Fruit fly (Drosophila melanogaster) whole organism, prepupa: ENCODE results near the gene iav.

Experiments
- Blimp-1 ChIP-seq: fragments of 200-800 bp; sonication (Bioruptor generic); optimal IDR thresholded peaks from 3 replicates; lab custom pipeline; 2017; ENCODE audit warnings: missing biosample characterization, missing genetic modification characterization, mild to moderate bottlenecking, moderate library complexity, missing genetic modification reagents
- CG11294 ChIP-seq: fragments of 200-800 bp; sonication (Bioruptor generic); IDR thresholded peaks from 2 replicates; pipeline ENCODE4 v1.3.6; 2022; ENCODE audit warnings: missing biosample characterization, missing genetic modification characterization
- CG11762 ChIP-seq: fragments of 200-800 bp; sonication (Bioruptor generic); optimal IDR thresholded peaks from 3 replicates; lab custom pipeline; 2016; ENCODE audit warnings: missing biosample characterization, missing genetic modification characterization; ENCODE audit not compliant: insufficient read depth
- CG11902 ChIP-seq: fragments of 200-800 bp; sonication (Bioruptor generic); optimal IDR thresholded peaks from 3 replicates; lab custom pipeline; 2016; ENCODE audit warnings: missing biosample characterization, missing genetic modification characterization
- CG15336 ChIP-seq: fragments of 200-800 bp; sonication (Bioruptor generic); IDR thresholded peaks from 2 replicates; pipeline ENCODE4 v1.3.6; 2022; ENCODE audit warnings: missing biosample characterization, missing genetic modification characterization
- CG1621 ChIP-seq: fragments of 200-800 bp; sonication (Bioruptor generic); optimal IDR thresholded peaks from 3 replicates; lab custom pipeline; 2018; ENCODE audit warnings: missing biosample characterization, mild to moderate bottlenecking, missing genetic modification characterization
- CG16779 ChIP-seq: fragments of 200-800 bp; sonication (Bioruptor generic); optimal IDR thresholded peaks from 3 replicates; lab custom pipeline; 2017; ENCODE audit warnings: missing biosample characterization, mild to moderate bottlenecking, missing genetic modification characterization
- CG3032 ChIP-seq: fragments of 200-800 bp; optimal IDR thresholded peaks from 2 replicates; lab custom pipeline; 2019; ENCODE audit warnings: missing biosample characterization, mild to moderate bottlenecking, missing genetic modification characterization, moderate library complexity
- CG32006 ChIP-seq: fragments of 200-800 bp; sonication (Bioruptor generic); optimal IDR thresholded peaks from 3 replicates; lab custom pipeline; 2017; ENCODE audit warnings: missing biosample characterization, mild to moderate bottlenecking, missing genetic modification characterization
- CG34406 ChIP-seq: fragments of 200-800 bp; sonication (Bioruptor generic); optimal IDR thresholded peaks from 3 replicates; lab custom pipeline; 2016; ENCODE audit warnings: missing biosample characterization, missing genetic modification characterization
- CG6163 ChIP-seq: fragments of 200-800 bp; sonication (Bioruptor generic); IDR thresholded peaks from 3 replicates; pipeline ENCODE4 v1.3.6; 2022; ENCODE audit warnings: missing biosample characterization, missing genetic modification characterization
- CG6808 ChIP-seq: fragments of 200-800 bp; sonication (Bioruptor generic); optimal IDR thresholded peaks from 3 replicates; lab custom pipeline; 2017; ENCODE audit warnings: missing biosample characterization, missing genetic modification characterization, mild to moderate bottlenecking, moderate library complexity, missing genetic modification reagents
- CG6854 ChIP-seq: fragments of 200-800 bp; sonication (Bioruptor generic); optimal IDR thresholded peaks from 2 replicates; lab custom pipeline; 2017; ENCODE audit warnings: missing biosample characterization, mild to moderate bottlenecking, missing genetic modification characterization
- CG7368 ChIP-seq: fragments of 200-800 bp; sonication (Bioruptor generic); optimal IDR thresholded peaks from 3 replicates; lab custom pipeline; 2016; ENCODE audit warnings: missing biosample characterization, missing genetic modification characterization
- CG8119 ChIP-seq: fragments of 200-800 bp; sonication (Bioruptor generic); IDR thresholded peaks from 3 replicates; pipeline ENCODE4 v1.3.6; 2022; ENCODE audit warnings: missing biosample characterization, missing genetic modification characterization
- CG8319 ChIP-seq: fragments of 200-800 bp; sonication (Bioruptor generic); optimal IDR thresholded peaks from 3 replicates; lab custom pipeline; 2016; ENCODE audit warnings: missing biosample characterization, missing genetic modification characterization
- CG8632 ChIP-seq: fragments of 200-800 bp; sonication (Bioruptor generic); optimal IDR thresholded peaks from 3 replicates; lab custom pipeline; 2016; ENCODE audit warnings: missing biosample characterization, missing genetic modification characterization
- CG9139 ChIP-seq: fragments of 200-800 bp; sonication (Bioruptor generic); optimal IDR thresholded peaks from 3 replicates; lab custom pipeline; 2017; ENCODE audit warnings: missing biosample characterization, mild to moderate bottlenecking, missing genetic modification characterization
- Eip75B ChIP-seq: fragments of 200-800 bp; sonication (Bioruptor generic); optimal IDR thresholded peaks from 3 replicates; lab custom pipeline; 2016; ENCODE audit warnings: missing biosample characterization, missing genetic modification characterization
- Eip78C ChIP-seq: fragments of 200-800 bp; sonication (Bioruptor generic); peaks from one replicate; lab custom pipeline; 2016; ENCODE audit warnings: missing biosample characterization, missing genetic modification characterization
- Eip93F ChIP-seq: fragments of 200-800 bp; sonication (Bioruptor generic); optimal IDR thresholded peaks from 2 replicates; lab custom pipeline; 2016; ENCODE audit warnings: missing biosample characterization, mild to moderate bottlenecking, missing genetic modification characterization
- Gug ChIP-seq: fragments of 200-800 bp; sonication (Bioruptor generic); IDR thresholded peaks from 2 replicates; pipeline ENCODE4 v1.3.6; 2022; ENCODE audit warnings: missing biosample characterization, missing genetic modification characterization
- Hr38 ChIP-seq: sonication (Bioruptor generic); optimal IDR thresholded peaks from 2 replicates; lab custom pipeline; 2016; ENCODE audit warnings: missing biosample characterization, missing genetic modification characterization
- Hr39 ChIP-seq: fragments of 200-800 bp; sonication (Bioruptor generic); optimal IDR thresholded peaks from 2 replicates; lab custom pipeline; 2016; ENCODE audit warnings: missing biosample characterization, missing genetic modification characterization
- Hr4 ChIP-seq: fragments of 200-800 bp; sonication (Bioruptor generic); optimal IDR thresholded peaks from 3 replicates; lab custom pipeline; 2016; ENCODE audit warnings: missing biosample characterization, missing genetic modification characterization
- Lpt ChIP-seq: fragments of 200-800 bp; sonication (Bioruptor generic); optimal IDR thresholded peaks from 3 replicates; lab custom pipeline; 2016; ENCODE audit warnings: missing biosample characterization, missing genetic modification characterization
- Met ChIP-seq: fragments of 200-800 bp; sonication (Bioruptor generic); optimal IDR thresholded peaks from 3 replicates; lab custom pipeline; 2016; ENCODE audit warnings: missing biosample characterization, missing genetic modification characterization
- OdsH ChIP-seq: fragments of 200-800 bp; sonication (Bioruptor generic); optimal IDR thresholded peaks from 3 replicates; lab custom pipeline; 2016; ENCODE audit warnings: missing biosample characterization, missing genetic modification characterization
- Smox ChIP-seq: fragments of 200-800 bp; sonication (Bioruptor generic); optimal IDR thresholded peaks from 3 replicates; lab custom pipeline; 2016; ENCODE audit warnings: missing biosample characterization, missing genetic modification characterization
- Sox102F ChIP-seq: fragments of 200-800 bp; sonication (Bioruptor generic); optimal IDR thresholded peaks from 2 replicates; lab custom pipeline; 2016; ENCODE audit warnings: missing biosample characterization, mild to moderate bottlenecking, missing genetic modification characterization
- achi ChIP-seq: fragments of 200-800 bp; sonication (Bioruptor generic); optimal IDR thresholded peaks from 3 replicates; lab custom pipeline; 2016; ENCODE audit warnings: missing biosample characterization, missing genetic modification characterization
- cyc ChIP-seq: fragments of 200-800 bp; sonication (Bioruptor generic); optimal IDR thresholded peaks from 3 replicates; lab custom pipeline; 2016; ENCODE audit warnings: missing biosample characterization, missing genetic modification characterization
- dac ChIP-seq: fragments of 200-800 bp; sonication (Bioruptor generic); optimal IDR thresholded peaks from 2 replicates; lab custom pipeline; 2017; ENCODE audit warnings: missing biosample characterization, mild to moderate bottlenecking, missing genetic modification characterization
- dsx ChIP-seq: fragments of 200-800 bp; optimal IDR thresholded peaks from 3 replicates; lab custom pipeline; 2019; ENCODE audit warnings: missing biosample characterization, mild to moderate bottlenecking, missing genetic modification characterization, moderate library complexity; ENCODE audit not compliant: poor library complexity, severe bottlenecking
- esn ChIP-seq: fragments of 200-800 bp; sonication (Bioruptor generic); optimal IDR thresholded peaks from 2 replicates; lab custom pipeline; 2016; ENCODE audit warnings: missing biosample characterization, mild to moderate bottlenecking, missing genetic modification characterization, moderate library complexity
- fd59A ChIP-seq: fragments of 200-800 bp; sonication (Bioruptor generic); optimal IDR thresholded peaks from 2 replicates; lab custom pipeline; 2017; ENCODE audit warnings: missing biosample characterization, mild to moderate bottlenecking, missing genetic modification characterization, missing genetic modification reagents
- fd85E ChIP-seq: fragments of 200-800 bp; sonication (Bioruptor generic); optimal IDR thresholded peaks from 3 replicates; lab custom pipeline; 2016; ENCODE audit warnings: missing biosample characterization, missing genetic modification characterization
- fkh ChIP-seq: fragments of 200-800 bp; sonication (Bioruptor generic); optimal IDR thresholded peaks from 3 replicates; lab custom pipeline; 2017; ENCODE audit warnings: missing biosample characterization, mild to moderate bottlenecking, missing genetic modification characterization, moderate library complexity
- lz ChIP-seq: fragments of 200-800 bp; sonication (Bioruptor generic); optimal IDR thresholded peaks from 3 replicates; lab custom pipeline; 2016; ENCODE audit warnings: missing biosample characterization, missing genetic modification characterization
- net ChIP-seq: fragments of 200-800 bp; sonication (Bioruptor generic); optimal IDR thresholded peaks from 3 replicates; lab custom pipeline; 2016; ENCODE audit warnings: missing biosample characterization, missing genetic modification characterization
- pdm3 ChIP-seq: fragments of 200-800 bp; sonication (Bioruptor generic); optimal IDR thresholded peaks from 3 replicates; lab custom pipeline; 2016; ENCODE audit warnings: missing biosample characterization, missing genetic modification characterization
- spab ChIP-seq: fragments of 200-800 bp; sonication (Bioruptor generic); optimal IDR thresholded peaks from 2 replicates; lab custom pipeline; 2017; ENCODE audit warnings: missing biosample characterization, mild to moderate bottlenecking, missing genetic modification characterization, missing genetic modification reagents
- ss ChIP-seq, 2 experiments: fragments of 200-800 bp; sonication (Bioruptor generic); optimal IDR thresholded peaks; 2 replicates in 1 of 2; 3 replicates in 1 of 2; lab custom pipeline; 2017 to 2018; ENCODE audit warnings: mild to moderate bottlenecking in 2 of 2, missing biosample characterization in 2 of 2, missing genetic modification characterization in 2 of 2, moderate library complexity in 1 of 2
- svp ChIP-seq: fragments of 200-800 bp; sonication (Bioruptor generic); peaks from one replicate; lab custom pipeline; 2016; ENCODE audit warnings: missing biosample characterization, missing genetic modification characterization
- vri ChIP-seq: fragments of 200-800 bp; sonication (Bioruptor generic); optimal IDR thresholded peaks from 3 replicates; lab custom pipeline; 2016; ENCODE audit warnings: missing biosample characterization, mild to moderate bottlenecking, missing genetic modification characterization

The iav gene

DNA sequence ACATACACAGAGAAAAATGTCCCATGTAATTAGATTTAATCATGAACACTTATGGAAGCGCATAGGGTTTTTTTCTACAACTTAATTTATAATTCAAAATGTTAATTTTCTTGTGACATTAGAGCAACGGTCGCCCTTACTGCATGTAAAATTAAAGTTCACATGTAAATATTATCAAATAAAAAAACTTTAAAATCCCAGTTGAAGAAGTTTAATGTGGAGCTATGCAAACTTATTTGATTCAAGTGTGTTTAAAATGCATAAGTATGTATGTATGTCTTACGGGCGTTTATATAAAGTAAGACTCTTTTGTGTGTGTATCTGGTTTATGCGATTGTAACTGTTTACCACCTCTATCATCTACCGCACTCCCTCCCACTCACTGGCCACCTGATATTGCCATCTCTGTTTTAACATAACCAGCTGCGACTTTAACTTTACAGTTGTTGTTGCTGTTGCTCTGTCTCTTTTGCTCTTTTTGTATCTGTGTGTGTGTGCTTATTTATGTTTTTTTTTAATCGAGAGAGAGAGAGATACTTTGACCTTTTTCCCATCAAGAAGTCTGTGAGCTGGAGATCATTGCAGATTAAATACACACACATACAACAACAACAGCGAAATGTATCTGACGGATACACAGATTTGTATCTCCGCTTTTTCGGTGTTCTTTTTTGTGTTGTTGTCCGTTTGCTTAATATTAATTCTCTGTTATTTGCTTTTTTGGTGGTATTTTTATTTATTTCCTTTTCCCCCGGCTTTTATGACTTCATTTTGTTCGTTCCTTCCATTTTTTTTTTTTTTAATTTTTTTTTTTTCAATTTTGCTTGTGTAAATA is 41.8 kb downstream of the iav start (continued):
- TF ChIP-seq spab (GFP tag; lab: Kevin White, UChicago), result peak; percentile 66
- peak; percentile 18 for TF ChIP-seq Blimp-1 (GFP tag; lab: Kevin White, UChicago)
- TF ChIP-seq CG34406 (GFP tag; lab: Kevin White, UChicago), result peak; percentile 92
- TF ChIP-seq Met (GFP tag; lab: Kevin White, UChicago), result peak; percentile 92
- TF ChIP-seq CG6163, result peak; percentile 77; the same call in 2 of the 3 replicates
- peak; percentile 69 for TF ChIP-seq CG6808 (GFP tag; lab: Kevin White, UChicago)
- peak; percentile 99 for TF ChIP-seq Eip78C (GFP tag; lab: Kevin White, UChicago)
- TF ChIP-seq CG16779 (tag; lab: Kevin White, UChicago), result peak; percentile 78
- TF ChIP-seq vri (GFP tag; lab: Kevin White, UChicago), result peak; percentile 77
- peak; percentile 92 for TF ChIP-seq Smox (GFP tag; lab: Kevin White, UChicago)
- peak; percentile 91 for TF ChIP-seq CG8119 (GFP tag; lab: Robert Waterston, UW)
- peak; percentile 87 for TF ChIP-seq achi
- peak; percentile 91 for TF ChIP-seq Hr39 (GFP tag; lab: Kevin White, UChicago)
- peak; percentile 49 for TF ChIP-seq Gug (GFP tag; lab: Robert Waterston, UW)
- TF ChIP-seq ss (GFP tag; optimal IDR thresholded peaks at IDR 0.05; lab: Kevin White, UChicago), result peak; percentile 81 to 92
- TF ChIP-seq Hr38 (GFP tag; lab: Kevin White, UChicago), result no peak
- TF ChIP-seq, all 60 proteins: peak for 57

DNA sequence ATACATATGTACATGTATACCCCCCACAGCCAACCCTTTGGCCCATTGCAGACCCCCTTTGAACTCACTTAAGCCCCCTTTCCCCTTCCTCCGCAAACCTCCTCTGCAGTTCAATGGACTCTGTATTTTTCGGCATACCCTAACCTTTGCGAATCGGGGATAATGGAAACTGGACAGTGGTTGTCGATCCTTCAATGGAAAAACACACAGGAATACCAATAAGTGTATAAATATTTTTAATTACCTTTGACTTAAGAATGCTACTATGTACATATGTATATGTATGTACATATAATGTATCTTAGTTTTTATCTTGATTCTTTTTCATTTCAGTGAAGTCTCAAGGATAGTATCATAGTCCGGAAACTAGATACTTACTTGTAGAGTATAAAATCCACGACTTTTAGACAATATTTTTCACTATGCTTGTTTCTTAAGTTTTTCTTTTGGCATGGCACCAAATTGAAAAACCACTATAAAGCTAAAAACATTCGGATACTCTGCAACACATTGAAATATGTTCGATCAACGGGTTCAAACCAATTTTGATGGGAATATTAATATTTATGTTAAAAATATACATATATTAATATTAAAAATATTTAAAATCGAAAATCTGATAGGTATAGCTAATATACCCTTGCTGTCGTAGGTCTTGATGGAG is 42.7 kb downstream of the iav start:
- TF ChIP-seq CG8632 (GFP tag; lab: Kevin White, UChicago), result peak; percentile 56
- peak; percentile 7 for TF ChIP-seq CG11902 (GFP tag; lab: Kevin White, UChicago)
- TF ChIP-seq CG8119 (GFP tag; lab: Robert Waterston, UW), result peak; percentile 79
- peak; percentile 21 for TF ChIP-seq CG16779 (tag; lab: Kevin White, UChicago)
- peak; percentile 21 for TF ChIP-seq CG9139 (GFP tag; lab: Kevin White, UChicago)
- TF ChIP-seq CG15336 (GFP tag; lab: Robert Waterston, UW), result peak; percentile 72
- TF ChIP-seq fd59A, result no peak
- TF ChIP-seq Eip75B (GFP tag; lab: Kevin White, UChicago), result peak; percentile 29
- peak; percentile 26 for TF ChIP-seq dsx
- TF ChIP-seq Sox102F (GFP tag; lab: Kevin White, UChicago), result peak; percentile 8
- TF ChIP-seq dac, result peak; percentile 13
- TF ChIP-seq CG6808 (GFP tag; lab: Kevin White, UChicago), result peak; percentile 14
- peak; percentile 34 for TF ChIP-seq CG8319
- peak; percentile 2 for TF ChIP-seq CG7368 (GFP tag; lab: Kevin White, UChicago)
- TF ChIP-seq fd85E (GFP tag; lab: Kevin White, UChicago), result no peak
- no peak for TF ChIP-seq Gug (GFP tag; lab: Robert Waterston, UW)
- no peak for TF ChIP-seq fkh (GFP tag; lab: Kevin White, UChicago)
- TF ChIP-seq esn (GFP tag; lab: Kevin White, UChicago), result peak; percentile 70
- peak; percentile 47 for TF ChIP-seq cyc (GFP tag; lab: Kevin White, UChicago)
- no peak for TF ChIP-seq CG11762 (GFP tag; lab: Kevin White, UChicago)
- no peak for TF ChIP-seq Eip93F
- TF ChIP-seq CG32006 (GFP tag; lab: Kevin White, UChicago), result peak; percentile 79
- TF ChIP-seq CG3032, result peak; percentile 10
- TF ChIP-seq achi, result peak; percentile 52
- peak; percentile 51 for TF ChIP-seq CG34406 (GFP tag; lab: Kevin White, UChicago)
- no peak for TF ChIP-seq CG6854 (GFP tag; lab: Kevin White, UChicago)
- peak; percentile 54 for TF ChIP-seq CG11294 (GFP tag; lab: Robert Waterston, UW)
- TF ChIP-seq CG1621 (tag; lab: Kevin White, UChicago), result no peak
- peak; percentile 77 for TF ChIP-seq svp (GFP tag; lab: Kevin White, UChicago)
- peak; percentile 87 for TF ChIP-seq Eip78C (GFP tag; lab: Kevin White, UChicago)
- TF ChIP-seq Lpt (GFP tag; lab: Kevin White, UChicago), result peak; percentile 12
- TF ChIP-seq lz (GFP tag; lab: Kevin White, UChicago), result peak; percentile 60
- TF ChIP-seq ss (GFP tag; optimal IDR thresholded peaks at IDR 0.05; lab: Kevin White, UChicago), result peak in 1 of 2 experiments; percentile 23
- no peak for TF ChIP-seq vri (GFP tag; lab: Kevin White, UChicago)
- TF ChIP-seq pdm3 (GFP tag; lab: Kevin White, UChicago), result peak; percentile 47
- TF ChIP-seq OdsH (GFP tag; lab: Kevin White, UChicago), result peak; percentile 52
- TF ChIP-seq CG6163, result peak; percentile 78
- TF ChIP-seq net, result peak; percentile 46
- peak; percentile 53 for TF ChIP-seq Hr4 (GFP tag; lab: Kevin White, UChicago)
